Worm (Caenorhabditis elegans): ENCODE measurements around the gene ZK512.4.

ZK512.4 gene

ce11 chrIII:9104060-9104459, 41.1 kb upstream of the ZK512.4 start (continued):
- TF ChIP-seq zfh-2 (GFP tag; conservative IDR thresholded peaks at IDR 0.05): no peak
- TF ChIP-seq C17E4.6 (GFP tag; IDR thresholded peaks at IDR 0.05): no peak
- 0 out of 2 replicates have a peak, but pooled peaks have one; percentile 7 for TF ChIP-seq Y67H2A.10 (GFP tag; conservative IDR thresholded peaks at IDR 0.05)
- no peak for TF ChIP-seq ztf-22 (GFP tag; optimal IDR thresholded peaks at IDR 0.05)
- peak; percentile 67 for TF ChIP-seq chd-7 (tag; optimal IDR thresholded peaks at IDR 0.05)
- peak; percentile 76 for TF ChIP-seq D2030.7 (GFP tag; IDR thresholded peaks at IDR 0.05)
- peak; percentile 35 for TF ChIP-seq ceh-27 (GFP tag; optimal IDR thresholded peaks at IDR 0.05)
- TF ChIP-seq hsf-1 (GFP tag; IDR thresholded peaks at IDR 0.05): peak; percentile 9; the same call in 1 of the 2 replicates
- peak; percentile 72 for TF ChIP-seq mcd-1 (GFP tag; IDR thresholded peaks at IDR 0.05)
- peak; percentile 29 for TF ChIP-seq snpc-1.3 (tag; optimal IDR thresholded peaks at IDR 0.05; ENCODE audit: insufficient read depth)
- peak; percentile 34 for TF ChIP-seq athp-1 (tag; optimal IDR thresholded peaks at IDR 0.05)
- no peak for TF ChIP-seq attf-6 (GFP tag; IDR thresholded peaks at IDR 0.05)
- TF ChIP-seq rcor-1 (GFP tag; IDR thresholded peaks at IDR 0.05): peak; percentile 68
- TF ChIP-seq snpc-4 (GFP tag; optimal IDR thresholded peaks at IDR 0.05): peak; percentile 86
- TF ChIP-seq snpc-4 (tag; optimal IDR thresholded peaks at IDR 0.05): peak; percentile 51 to 96 (median 88)
- peak; percentile 60 for TF ChIP-seq zim-3 (tag; optimal IDR thresholded peaks at IDR 0.05)
- no peak for TF ChIP-seq hrde-1 (tag; optimal IDR thresholded peaks at IDR 0.05; ENCODE audit: borderline replicate concordance)
- no peak for TF ChIP-seq lin-35 (GFP tag; optimal IDR thresholded peaks at IDR 0.05)
- TF ChIP-seq Y95B8A.8 (GFP tag; IDR thresholded peaks at IDR 0.05): 0 out of 2 replicates have a peak, but pooled peaks have one; percentile 30
- peak; percentile 84 for TF ChIP-seq B0261.1 (tag; optimal IDR thresholded peaks at IDR 0.05)
- 0 out of 2 replicates have a peak, but pooled peaks have one; percentile 55 for TF ChIP-seq pbrm-1 (GFP tag; IDR thresholded peaks at IDR 0.05)
- 0 out of 2 replicates have a peak, but pooled peaks have one; percentile 50 for TF ChIP-seq ztf-25 (GFP tag; IDR thresholded peaks at IDR 0.05)
- peak; percentile 32; the same call in 1 of the 2 replicates for TF ChIP-seq F33H1.4 (GFP tag; IDR thresholded peaks at IDR 0.05)
- TF ChIP-seq C06A6.2 (GFP tag; conservative IDR thresholded peaks at IDR 0.05): no peak
- peak; percentile 85 for TF ChIP-seq nfyb-1 (GFP tag; IDR thresholded peaks at IDR 0.05)
- no peak for TF ChIP-seq madf-10 (tag; optimal IDR thresholded peaks at IDR 0.05)
- 0 out of 2 replicates have a peak, but pooled peaks have one; percentile 36 for TF ChIP-seq egl-18 (GFP tag; IDR thresholded peaks at IDR 0.05)
- TF ChIP-seq nhr-179 (tag; optimal IDR thresholded peaks at IDR 0.05): no peak
- TF ChIP-seq snpc-1.1 (tag; optimal IDR thresholded peaks at IDR 0.05; ENCODE audit: insufficient read depth): peak; percentile 88
- no peak for TF ChIP-seq let-607 (tag; optimal IDR thresholded peaks at IDR 0.05)
- peak; percentile 76; the same call in 1 of the 2 replicates for TF ChIP-seq let-526 (GFP tag; IDR thresholded peaks at IDR 0.05)
- TF ChIP-seq F49E8.2 (tag; optimal IDR thresholded peaks at IDR 0.05; ENCODE audit: insufficient read depth): peak; percentile 40
- TF ChIP-seq ceh-40 (GFP tag; IDR thresholded peaks at IDR 0.05): no peak
- peak; percentile 74 for TF ChIP-seq rpc-1 (optimal IDR thresholded peaks at IDR 0.05)
- TF ChIP-seq rpc-1 (tag; optimal IDR thresholded peaks at IDR 0.05): peak; percentile 80
- TF ChIP-seq dox-1 (GFP tag; IDR thresholded peaks at IDR 0.05): peak; percentile 81
- no peak for TF ChIP-seq sdz-38 (tag; optimal IDR thresholded peaks at IDR 0.05)
- peak; percentile 41; the same call in 1 of the 2 replicates for TF ChIP-seq hmg-20 (GFP tag; IDR thresholded peaks at IDR 0.05)
- TF ChIP-seq ztf-6 (GFP tag; IDR thresholded peaks at IDR 0.05): peak; percentile 65; the same call in 1 of the 2 replicates
- TF ChIP-seq nhr-90 (tag; optimal IDR thresholded peaks at IDR 0.05): peak; percentile 83
- no peak for TF ChIP-seq nfya-1 (tag; optimal IDR thresholded peaks at IDR 0.05; ENCODE audit: borderline replicate concordance, insufficient read depth)
- no peak for TF ChIP-seq nfya-2 (GFP tag; IDR thresholded peaks at IDR 0.05)
- TF ChIP-seq ceh-91 (GFP tag; IDR thresholded peaks at IDR 0.05): peak; percentile 52
- peak; percentile 30 for TF ChIP-seq snpc-3.4 (tag; optimal IDR thresholded peaks at IDR 0.05)
- TF ChIP-seq F39B2.1 (GFP tag; IDR thresholded peaks at IDR 0.05): no peak
- no peak for TF ChIP-seq lir-1 (GFP tag; conservative IDR thresholded peaks at IDR 0.05)
- no peak for TF ChIP-seq bed-2 (GFP tag; IDR thresholded peaks at IDR 0.05)

Data from whole organism, young adult.